Fruit fly (Drosophila melanogaster) whole organism, pupa: ENCODE data around the gene CG15403.

Experiments used
- CG14655 ChIP-seq: fragments of 200-800 bp; sonication (Bioruptor generic); optimal IDR thresholded peaks from 3 replicates; lab custom pipeline; 2017; ENCODE audit warnings: mild to moderate bottlenecking, missing biosample characterization, missing genetic modification reagents, missing genetic modification characterization
- CG17806 ChIP-seq: fragments of 200-800 bp; sonication (Bioruptor generic); optimal IDR thresholded peaks from 2 replicates; lab custom pipeline; 2018; ENCODE audit warnings: missing biosample characterization, mild to moderate bottlenecking, missing genetic modification characterization, moderate library complexity
- CG32121 ChIP-seq: fragments of 200-800 bp; sonication (Bioruptor generic); IDR thresholded peaks from 2 replicates; pipeline ENCODE4 v1.3.6; 2022; ENCODE audit warnings: missing biosample characterization, missing genetic modification characterization
- CG34367 ChIP-seq: fragments of 200-800 bp; sonication (Bioruptor generic); optimal IDR thresholded peaks from 2 replicates; lab custom pipeline; 2018; ENCODE audit warnings: missing biosample characterization, mild to moderate bottlenecking, missing genetic modification characterization
- CG9948 ChIP-seq: fragments of 200-800 bp; sonication (Bioruptor generic); optimal IDR thresholded peaks from 2 replicates; lab custom pipeline; 2018; ENCODE audit warnings: missing biosample characterization, mild to moderate bottlenecking, missing genetic modification characterization, moderate library complexity

DNA sequence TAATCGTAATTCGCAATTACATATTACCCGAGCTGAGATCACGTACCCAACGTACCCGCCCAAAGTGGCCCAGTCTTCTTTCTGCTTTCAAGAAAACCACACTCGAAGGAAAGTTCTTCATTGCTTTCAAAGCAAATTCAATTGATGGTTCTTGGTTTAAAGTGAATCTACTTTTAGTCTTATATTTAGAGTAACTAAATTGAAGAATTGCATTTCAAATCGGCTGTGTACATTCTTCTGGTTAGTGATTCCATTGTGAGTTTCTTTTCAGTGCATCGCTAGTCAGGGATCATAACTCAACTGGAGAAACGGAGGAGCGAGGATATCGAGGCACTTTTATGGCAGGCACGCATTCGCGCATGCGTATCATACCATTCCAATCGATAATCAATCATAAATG, 23.2 kb downstream of the CG15403 start:
- TF ChIP-seq CG14655 (GFP tag; lab: Kevin White, UChicago) = peak; percentile 10
- peak; percentile 25 for TF ChIP-seq CG9948
- TF ChIP-seq CG34367 = no peak
- no peak for TF ChIP-seq CG32121 (GFP tag; lab: Robert Waterston, UW)
- peak; percentile 27 for TF ChIP-seq CG17806
